Worm (Caenorhabditis elegans): Measurements from ENCODE around the gene osm-5.

osm-5 gene

DNA sequence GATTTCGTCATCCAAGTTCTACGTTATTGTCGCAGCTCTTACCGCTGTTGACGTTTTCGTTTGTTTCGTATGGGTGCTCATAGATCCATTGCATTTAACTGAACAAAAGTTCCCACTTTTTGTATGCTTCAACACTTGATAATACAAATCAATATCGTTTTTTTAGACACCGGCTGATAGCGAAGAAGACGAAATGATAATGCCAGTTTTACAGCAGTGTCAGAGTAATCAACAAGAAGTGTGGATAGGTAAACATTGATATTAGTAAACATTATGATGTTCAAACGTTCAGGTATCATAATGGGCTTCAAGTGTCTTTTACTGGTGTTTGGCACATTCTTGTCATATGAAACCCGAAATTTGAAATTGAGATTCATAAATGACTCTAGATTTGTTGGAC, 17.8 kb upstream of the osm-5 start (continued):
- peak; percentile 33 for TF ChIP-seq nhr-28 (tag; optimal IDR thresholded peaks at IDR 0.05)
- TF ChIP-seq ces-1 (GFP tag; optimal IDR thresholded peaks at IDR 0.05): no peak
- TF ChIP-seq nhr-48 (tag; optimal IDR thresholded peaks at IDR 0.05): no peak
- TF ChIP-seq daf-16 (GFP tag; optimal IDR thresholded peaks at IDR 0.05): no peak
- TF ChIP-seq daf-16 (tag; optimal IDR thresholded peaks at IDR 0.05): peak; percentile 99
- TF ChIP-seq aha-1 (tag): no peak
- TF ChIP-seq snpc-4 (tag; optimal IDR thresholded peaks at IDR 0.05): no peak
- TF ChIP-seq saeg-2 (GFP tag; IDR thresholded peaks at IDR 0.05): no peak
- TF ChIP-seq unc-62 (GFP tag; optimal IDR thresholded peaks at IDR 0.05 in 1 of 2): no peak
- no peak for TF ChIP-seq unc-62 (tag; optimal IDR thresholded peaks at IDR 0.05)
- TF ChIP-seq gei-8 (GFP tag; optimal IDR thresholded peaks at IDR 0.05): no peak
- no peak for TF ChIP-seq nhr-41 (GFP tag; IDR thresholded peaks at IDR 0.05)
- peak; percentile 6 for TF ChIP-seq hlh-30 (tag; optimal IDR thresholded peaks at IDR 0.05; ENCODE audit: insufficient read depth)
- no peak for TF ChIP-seq ctbp-1 (GFP tag; IDR thresholded peaks at IDR 0.05)
- no peak for TF ChIP-seq D1046.2 (GFP tag; IDR thresholded peaks at IDR 0.05)
- TF ChIP-seq vab-7 (GFP tag; IDR thresholded peaks at IDR 0.05): no peak
- no peak for TF ChIP-seq F49E8.2 (tag; optimal IDR thresholded peaks at IDR 0.05; ENCODE audit: borderline replicate concordance)
- TF ChIP-seq nhr-237 (tag; optimal IDR thresholded peaks at IDR 0.05): no peak
- TF ChIP-seq madf-5 (GFP tag; IDR thresholded peaks at IDR 0.05): no peak
- TF ChIP-seq ceh-62 (tag; optimal IDR thresholded peaks at IDR 0.05): no peak

DNA sequence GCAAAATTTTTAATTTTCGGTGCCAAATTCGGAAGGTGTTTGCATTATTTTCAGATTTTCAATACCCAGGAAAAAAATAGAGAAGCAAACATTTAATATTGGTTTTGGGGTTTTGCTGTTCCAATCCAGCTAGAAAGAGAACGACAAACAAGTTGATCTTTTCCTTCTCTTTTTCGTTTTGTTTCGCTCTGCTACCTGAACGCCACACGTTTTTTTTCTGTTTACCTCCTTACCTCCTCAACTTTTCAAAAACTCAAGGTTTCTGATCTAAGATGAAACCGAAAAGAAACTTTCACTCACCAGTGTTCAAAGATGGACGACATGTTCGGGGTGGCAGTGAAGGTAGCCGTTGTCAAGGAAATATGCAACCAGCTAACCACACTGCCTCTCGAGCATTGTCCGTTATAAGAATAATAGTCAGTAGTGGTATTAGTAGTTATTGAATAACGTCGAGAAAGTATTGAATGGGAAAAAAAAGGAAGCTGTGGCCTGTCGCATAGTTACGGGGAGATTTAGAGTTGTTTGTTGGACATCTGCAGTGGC, 14.5 kb upstream of the osm-5 start:
- TF ChIP-seq ceh-32 (tag; optimal IDR thresholded peaks at IDR 0.05; ENCODE audit: poor library complexity) (no peak), hmg-1.1 (GFP tag; IDR thresholded peaks at IDR 0.05) (peak; percentile 8)

DNA sequence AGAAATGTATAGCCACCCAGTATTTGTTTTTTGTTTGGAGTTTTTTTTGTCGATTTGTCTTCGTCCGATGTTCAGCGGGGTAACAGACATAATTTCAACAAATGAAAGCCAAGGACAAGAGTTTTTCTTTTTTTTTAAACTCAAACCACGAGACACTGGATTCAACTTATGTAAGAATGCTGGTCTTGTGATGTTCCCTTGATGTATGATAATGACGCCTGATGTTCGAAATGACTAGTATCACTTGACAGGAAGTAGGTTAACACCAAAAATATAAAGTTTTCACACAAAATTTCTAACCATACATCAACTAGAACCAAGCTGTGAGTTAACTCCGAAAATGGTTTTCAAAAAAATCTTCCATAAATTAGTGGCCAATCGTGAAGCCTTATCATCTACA, 13.9 kb upstream of the osm-5 start:
- TF ChIP-seq mep-1 (tag; optimal IDR thresholded peaks at IDR 0.05) (peak; percentile 13), nhr-76 (tag; optimal IDR thresholded peaks at IDR 0.05) (no peak), Y5F2A.4 (GFP tag; optimal IDR thresholded peaks at IDR 0.05) (no peak), hlh-30 (tag; optimal IDR thresholded peaks at IDR 0.05; ENCODE audit: insufficient read depth) (peak; percentile 91), set-16 (GFP tag; IDR thresholded peaks at IDR 0.05) (no peak), zfp-2 (tag; optimal IDR thresholded peaks at IDR 0.05) (no peak), ceh-28 (tag; optimal IDR thresholded peaks at IDR 0.05) (no peak), Y48G9A.11 (GFP tag; IDR thresholded peaks at IDR 0.05) (no peak), lim-7 (GFP tag; IDR thresholded peaks at IDR 0.05) (no peak), lin-13 (GFP tag; optimal IDR thresholded peaks at IDR 0.05) (no peak), F10B5.3 (tag; optimal IDR thresholded peaks at IDR 0.05) (no peak), php-3 (GFP tag; IDR thresholded peaks at IDR 0.05) (no peak), T20F7.1 (GFP tag; optimal IDR thresholded peaks at IDR 0.05) (no peak), nhr-28 (tag; optimal IDR thresholded peaks at IDR 0.05) (peak; percentile 2), egl-43 (GFP tag; IDR thresholded peaks at IDR 0.05) (no peak), daf-19 (GFP tag; conservative IDR thresholded peaks at IDR 0.05) (no peak), dpl-1 (GFP tag; optimal IDR thresholded peaks at IDR 0.05) (no peak), ztf-7 (tag; optimal IDR thresholded peaks at IDR 0.05) (no peak), saeg-2 (GFP tag; IDR thresholded peaks at IDR 0.05) (no peak), hmg-1.1 (GFP tag; IDR thresholded peaks at IDR 0.05) (no peak), nhr-41 (GFP tag; IDR thresholded peaks at IDR 0.05) (no peak), skn-1 (tag; optimal IDR thresholded peaks at IDR 0.05) (no peak), unc-62 (GFP tag; optimal IDR thresholded peaks at IDR 0.05 in 1 of 2) (no peak), unc-62 (tag; optimal IDR thresholded peaks at IDR 0.05) (no peak), cey-2 (tag; optimal IDR thresholded peaks at IDR 0.05; ENCODE audit: borderline replicate concordance, insufficient read depth) (no peak), spr-1 (tag; optimal IDR thresholded peaks at IDR 0.05) (no peak), hif-1 (tag; optimal IDR thresholded peaks at IDR 0.05) (no peak), gei-8 (GFP tag; optimal IDR thresholded peaks at IDR 0.05) (no peak), pqm-1 (tag; optimal IDR thresholded peaks at IDR 0.05) (no peak), nhr-11 (tag; optimal IDR thresholded peaks at IDR 0.05) (no peak), nhr-25 (tag; optimal IDR thresholded peaks at IDR 0.05; ENCODE audit: borderline replicate concordance, insufficient read depth) (no peak), dmd-6 (GFP tag; IDR thresholded peaks at IDR 0.05) (peak; percentile 25; the same call in 1 of the 2 replicates), snpc-1.2 (GFP tag; IDR thresholded peaks at IDR 0.05) (no peak), aha-1 (tag) (no peak), T26A8.4 (GFP tag; IDR thresholded peaks at IDR 0.05) (no peak)
